Fruit fly (Drosophila melanogaster): ENCODE measurements around the gene Ca-alpha1T.

Gene Ca-alpha1T

dm6 chrX:6109872-6110271, 82.4 kb downstream of the Ca-alpha1T start:
- TF ChIP-seq CG8301 (tag; optimal IDR thresholded peaks at IDR 0.05) (no peak), D1 (tag; optimal IDR thresholded peaks at IDR 0.05) (no peak), CG34367 (tag; optimal IDR thresholded peaks at IDR 0.05) (no peak), CG32121 (GFP tag; IDR thresholded peaks at IDR 0.05) (no peak), Pif1A (GFP tag; optimal IDR thresholded peaks at IDR 0.05) (no peak), Snoo (tag; optimal IDR thresholded peaks at IDR 0.05) (no peak), CG4496 (GFP tag; IDR thresholded peaks at IDR 0.05) (no peak), CG13204 (GFP tag; optimal IDR thresholded peaks at IDR 0.05) (no peak), CG10348 (GFP tag; IDR thresholded peaks at IDR 0.05) (no peak), gl (tag; optimal IDR thresholded peaks at IDR 0.05) (no peak)

DNA sequence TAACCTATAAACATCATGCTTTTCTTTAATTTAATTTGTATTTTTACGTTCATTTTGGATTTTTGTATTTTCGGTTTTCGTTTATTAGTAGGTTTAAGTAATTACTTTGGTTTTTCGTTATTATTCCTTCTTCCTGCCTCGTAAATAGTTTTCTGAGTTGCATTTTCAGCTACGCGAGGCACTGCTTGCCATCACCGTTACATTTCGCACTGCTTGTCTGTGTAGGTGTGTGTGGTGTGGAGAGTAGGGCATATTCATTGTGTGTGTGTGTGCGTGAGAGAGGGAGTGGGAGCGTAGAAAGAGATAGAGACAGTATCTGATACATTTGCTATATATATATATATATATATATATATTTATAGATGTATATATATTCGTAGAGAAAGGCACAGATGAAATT, 87.6 kb downstream of the Ca-alpha1T start:
- TF ChIP-seq CG9948 (tag; optimal IDR thresholded peaks at IDR 0.05) (no peak), Pif1B (GFP tag; optimal IDR thresholded peaks at IDR 0.05) (no peak), CG17806 (tag; optimal IDR thresholded peaks at IDR 0.05) (no peak)

DNA sequence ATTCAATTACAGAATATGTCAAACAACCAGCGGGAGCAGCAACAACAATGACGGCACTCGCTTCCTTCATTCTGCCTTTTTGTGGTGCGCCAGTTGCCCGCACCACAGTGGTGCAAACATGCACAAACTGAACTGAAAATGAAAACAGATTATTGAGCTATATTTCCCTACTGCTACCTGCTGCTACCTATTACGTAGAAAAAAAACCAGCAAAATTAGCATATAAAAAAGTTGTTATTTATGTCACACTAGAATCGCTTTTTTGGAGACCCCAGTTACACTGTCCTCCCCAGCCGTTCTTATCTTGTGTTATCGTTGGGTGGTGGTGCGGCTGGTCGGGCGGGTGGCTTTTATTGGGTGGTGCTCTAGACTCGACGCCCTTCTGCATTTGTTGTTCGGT, 94.7 kb downstream of the Ca-alpha1T start:
- TF ChIP-seq rn (GFP tag; IDR thresholded peaks at IDR 0.05) (0 out of 2 replicates have a peak, but pooled peaks have one; percentile 3), EcR (GFP tag; optimal IDR thresholded peaks at IDR 0.05) (no peak), CG17806 (tag; optimal IDR thresholded peaks at IDR 0.05) (no peak), CG10348 (GFP tag; IDR thresholded peaks at IDR 0.05) (no peak), CG8159 (tag; optimal IDR thresholded peaks at IDR 0.05) (peak; percentile 62), gl (tag; optimal IDR thresholded peaks at IDR 0.05) (no peak), CG8301 (tag; optimal IDR thresholded peaks at IDR 0.05) (no peak), Pif1A (GFP tag; optimal IDR thresholded peaks at IDR 0.05) (peak; percentile 58), CG9948 (tag; optimal IDR thresholded peaks at IDR 0.05) (peak; percentile 51), Pif1B (GFP tag; optimal IDR thresholded peaks at IDR 0.05) (peak; percentile 39), D1 (tag; optimal IDR thresholded peaks at IDR 0.05) (no peak), fd96Ca (GFP tag; IDR thresholded peaks at IDR 0.05) (peak; percentile 74; the same call in 2 of the 3 replicates), CG15710 (tag; optimal IDR thresholded peaks at IDR 0.05) (peak; percentile 47), Snoo (tag; optimal IDR thresholded peaks at IDR 0.05) (no peak), CG13204 (GFP tag; optimal IDR thresholded peaks at IDR 0.05) (no peak), CG12605 (GFP tag; IDR thresholded peaks at IDR 0.05) (0 out of 2 replicates have a peak, but pooled peaks have one; percentile 42), CG32121 (GFP tag; IDR thresholded peaks at IDR 0.05) (no peak), CG14655 (GFP tag; optimal IDR thresholded peaks at IDR 0.05) (peak; percentile 51), CG34367 (tag; optimal IDR thresholded peaks at IDR 0.05) (peak; percentile 26), Ets98B (GFP tag; IDR thresholded peaks at IDR 0.05) (peak; percentile 47), CG4496 (GFP tag; IDR thresholded peaks at IDR 0.05) (no peak; the same call in 2 of the 3 replicates)

DNA sequence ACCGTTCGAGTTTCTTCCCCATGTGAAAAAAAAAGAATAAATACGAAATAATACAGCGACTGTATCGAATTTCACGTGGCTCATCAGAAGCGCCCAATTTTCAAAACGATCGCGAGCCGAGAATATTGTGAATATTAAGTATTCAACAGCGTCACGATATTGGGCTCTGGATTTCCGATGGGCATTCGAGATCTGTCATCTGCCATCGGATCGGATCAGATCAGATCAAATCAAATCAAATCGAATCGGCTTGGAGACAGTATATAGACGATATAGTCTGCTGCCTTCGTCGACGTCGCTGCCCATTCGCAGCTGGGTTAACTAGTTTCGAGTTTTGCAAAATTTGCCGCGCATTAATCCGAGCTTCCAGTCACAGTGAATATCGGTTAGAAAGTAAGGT, 97.7 kb downstream of the Ca-alpha1T start:
- TF ChIP-seq Snoo (tag; optimal IDR thresholded peaks at IDR 0.05) (no peak), CG32121 (GFP tag; IDR thresholded peaks at IDR 0.05) (no peak), CG34367 (tag; optimal IDR thresholded peaks at IDR 0.05) (no peak), CG10348 (GFP tag; IDR thresholded peaks at IDR 0.05) (no peak), CG14655 (GFP tag; optimal IDR thresholded peaks at IDR 0.05) (no peak), CG12605 (GFP tag; IDR thresholded peaks at IDR 0.05) (no peak), CG15710 (tag; optimal IDR thresholded peaks at IDR 0.05) (no peak), CG8159 (tag; optimal IDR thresholded peaks at IDR 0.05) (no peak), CG17806 (tag; optimal IDR thresholded peaks at IDR 0.05) (no peak), CG8301 (tag; optimal IDR thresholded peaks at IDR 0.05) (no peak), gl (tag; optimal IDR thresholded peaks at IDR 0.05) (no peak), CG4496 (GFP tag; IDR thresholded peaks at IDR 0.05) (no peak), CG9948 (tag; optimal IDR thresholded peaks at IDR 0.05) (no peak), fd96Ca (GFP tag; IDR thresholded peaks at IDR 0.05) (no peak), EcR (GFP tag; optimal IDR thresholded peaks at IDR 0.05) (no peak), D1 (tag; optimal IDR thresholded peaks at IDR 0.05) (no peak), CG13204 (GFP tag; optimal IDR thresholded peaks at IDR 0.05) (no peak)

- no peak for TF ChIP-seq Pif1A (GFP tag; optimal IDR thresholded peaks at IDR 0.05)
- no peak for TF ChIP-seq Pif1B (GFP tag; optimal IDR thresholded peaks at IDR 0.05)
- TF ChIP-seq CG8159 (tag; optimal IDR thresholded peaks at IDR 0.05), result no peak
- no peak for TF ChIP-seq CG17806 (tag; optimal IDR thresholded peaks at IDR 0.05)
- no peak for TF ChIP-seq rn (GFP tag; IDR thresholded peaks at IDR 0.05)
- TF ChIP-seq CG8301 (tag; optimal IDR thresholded peaks at IDR 0.05), result no peak
- TF ChIP-seq CG13204 (GFP tag; optimal IDR thresholded peaks at IDR 0.05), result no peak
- TF ChIP-seq CG9948 (tag; optimal IDR thresholded peaks at IDR 0.05), result no peak
These were observed 98.2 kb downstream of the Ca-alpha1T start for dm6 chrX:6094078-6094477.

dm6 chrX:6092235-6092634, 100.0 kb downstream of the Ca-alpha1T start:
- no peak for TF ChIP-seq CG32121 (GFP tag; IDR thresholded peaks at IDR 0.05)
- peak; percentile 9 for TF ChIP-seq CG14655 (GFP tag; optimal IDR thresholded peaks at IDR 0.05)

Measured in whole organism, pupa.